Worm (Caenorhabditis elegans) whole organism, mixed stage, embryonic: ENCODE measurements around the gene B0454.8.

Source experiments
- M03D4.4 ChIP-seq: sonication (generic microtip); optimal IDR thresholded peaks from 2 replicates; lab custom pipeline; 2017; ENCODE audit warnings: mild to moderate bottlenecking, missing genetic modification characterization, missing compliant biosample characterization
- cnd-1 ChIP-seq: fragments of 200-800 bp; sonication (Bioruptor generic); optimal IDR thresholded peaks from 2 replicates; lab custom pipeline; 2018; ENCODE audit warnings: mild to moderate bottlenecking, missing genetic modification characterization, missing compliant biosample characterization
- flh-1 ChIP-seq: fragments of 200-800 bp; sonication (Bioruptor generic); optimal IDR thresholded peaks from 2 replicates; lab custom pipeline; 2018; ENCODE audit warnings: mild to moderate bottlenecking, missing genetic modification characterization, moderate library complexity, missing compliant biosample characterization
- lin-32 ChIP-seq: fragments of 200-800 bp; sonication (Bioruptor generic); optimal IDR thresholded peaks from 2 replicates; lab custom pipeline; 2018; ENCODE audit warnings: mild to moderate bottlenecking, missing genetic modification characterization, missing compliant biosample characterization
- lsy-2 ChIP-seq: fragments of 150-350 bp; optimal IDR thresholded peaks from 2 replicates; lab custom pipeline; 2014; ENCODE audit warnings: missing biosample characterization, missing genetic modification characterization
- unc-39 ChIP-seq: fragments of 150-350 bp; optimal IDR thresholded peaks from 2 replicates; lab custom pipeline; 2014; ENCODE audit warnings: missing biosample characterization, missing genetic modification characterization

- TF ChIP-seq unc-39 (tag; lab: Kevin White, UChicago) (no peak), lsy-2 (tag; lab: Kevin White, UChicago) (no peak), cnd-1 (tag; lab: Kevin White, UChicago) (no peak), M03D4.4 (tag; lab: Kevin White, UChicago) (no peak), lin-32 (no peak), flh-1 (GFP tag; lab: Kevin White, UChicago) (no peak)
Measured at ce11 chrII:3071012-3071749, 27.9 kb upstream of the B0454.8 start, which contains the start of gene Y25C1A.7.
